Worm (Caenorhabditis elegans): ENCODE data around the gene rps-14.

DNA sequence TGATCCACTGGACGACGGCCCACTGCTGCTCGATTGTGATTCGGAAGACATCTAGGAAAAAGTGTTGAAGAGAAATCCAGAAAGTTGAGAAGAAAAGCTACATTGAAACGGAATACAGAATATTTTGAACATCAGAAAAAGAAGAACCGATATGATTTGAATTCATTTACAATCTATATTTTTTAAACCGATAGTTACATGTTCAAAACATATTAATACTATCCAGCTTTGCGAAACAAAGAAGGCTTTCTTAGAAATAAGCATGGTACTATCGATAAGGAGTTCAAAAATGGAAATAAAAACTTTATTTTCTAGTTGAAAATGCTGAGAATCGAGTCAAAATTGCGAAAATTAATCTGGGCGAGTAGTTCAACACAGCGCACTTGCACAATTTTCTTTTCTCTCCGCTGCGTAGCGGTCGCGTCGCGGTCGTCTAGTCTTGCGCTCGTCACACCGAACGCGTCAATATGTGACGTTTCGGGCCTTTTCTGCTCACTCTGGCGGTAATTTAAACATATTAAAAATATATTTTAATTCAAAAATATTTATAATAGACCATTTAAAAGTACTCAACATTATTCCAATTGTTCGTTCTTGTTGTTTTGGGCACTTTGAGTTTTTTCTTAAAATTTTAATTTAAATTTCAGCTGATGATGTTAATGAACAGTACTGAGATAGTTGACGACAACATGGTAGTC, 17.2 kb downstream of the rps-14 start, which contains the start of the genes syf-2 and K04G7.1:
- TF ChIP-seq M03D4.4 (tag; optimal IDR thresholded peaks at IDR 0.05), result no peak
- peak; percentile 87 for TF ChIP-seq ceh-39 (tag; optimal IDR thresholded peaks at IDR 0.05)
- TF ChIP-seq sptf-1 (tag; optimal IDR thresholded peaks at IDR 0.05), result peak; percentile 78
- no peak for TF ChIP-seq unc-39 (tag; optimal IDR thresholded peaks at IDR 0.05)
- peak; percentile 89 for TF ChIP-seq lsy-2 (tag; optimal IDR thresholded peaks at IDR 0.05)
- TF ChIP-seq snpc-4 (tag; optimal IDR thresholded peaks at IDR 0.05), result no peak
- no peak for TF ChIP-seq nhr-28 (tag; optimal IDR thresholded peaks at IDR 0.05)
- TF ChIP-seq nhr-76 (tag; optimal IDR thresholded peaks at IDR 0.05), result no peak
- TF ChIP-seq lin-13 (tag; optimal IDR thresholded peaks at IDR 0.05), result peak; percentile 96
- no peak for TF ChIP-seq nhr-12 (tag; optimal IDR thresholded peaks at IDR 0.05)

All from whole organism, mixed stage, embryonic.